Fruit fly (Drosophila melanogaster) whole organism, wandering third instar larva: ENCODE results near the gene Pfrx.

Source experiments
- CG32264 ChIP-seq: fragments of 200-800 bp; sonication (Bioruptor generic); optimal IDR thresholded peaks from 2 replicates; lab custom pipeline; 2016; ENCODE audit warnings: missing biosample characterization, missing genetic modification characterization
- Dif ChIP-seq: fragments of 200-275, 200-300 bp; sonication (Bioruptor generic); optimal IDR thresholded peaks from 2 replicates; lab custom pipeline; 2018; ENCODE audit warnings: missing biosample characterization, missing genetic modification characterization; ENCODE audit not compliant: partially characterized antibody
- Hnf4 ChIP-seq: fragments of 200-800 bp; sonication (Bioruptor generic); optimal IDR thresholded peaks from 2 replicates; lab custom pipeline; 2016; ENCODE audit warnings: missing biosample characterization, mild to moderate bottlenecking, missing genetic modification characterization
- Vsx2 ChIP-seq: fragments of 200-300, 225-300 bp; sonication (Bioruptor generic); optimal IDR thresholded peaks from 2 replicates; lab custom pipeline; 2018; ENCODE audit warnings: missing biosample characterization, missing genetic modification characterization; ENCODE audit not compliant: partially characterized antibody
- dsf ChIP-seq: sonication (Bioruptor generic); optimal IDR thresholded peaks from 2 replicates; lab custom pipeline; 2016; ENCODE audit warnings: missing biosample characterization, missing genetic modification characterization, borderline replicate concordance
- pan ChIP-seq: fragments of >200 bp; optimal IDR thresholded peaks from 2 replicates; lab custom pipeline; 2017
- psq ChIP-seq: fragments of 200-800 bp; sonication (Bioruptor generic); optimal IDR thresholded peaks from 3 replicates; lab custom pipeline; 2017; ENCODE audit warnings: missing biosample characterization, mild to moderate bottlenecking, missing genetic modification characterization, moderate library complexity
- sv ChIP-seq: fragments of 200-800 bp; sonication (Bioruptor generic); optimal IDR thresholded peaks from 3 replicates; lab custom pipeline; 2016; ENCODE audit warnings: missing biosample characterization, missing genetic modification characterization
- usp ChIP-seq: fragments of >200 bp; optimal IDR thresholded peaks from 2 replicates; lab custom pipeline; 2017; ENCODE audit warnings: missing biosample characterization, missing genetic modification characterization

DNA sequence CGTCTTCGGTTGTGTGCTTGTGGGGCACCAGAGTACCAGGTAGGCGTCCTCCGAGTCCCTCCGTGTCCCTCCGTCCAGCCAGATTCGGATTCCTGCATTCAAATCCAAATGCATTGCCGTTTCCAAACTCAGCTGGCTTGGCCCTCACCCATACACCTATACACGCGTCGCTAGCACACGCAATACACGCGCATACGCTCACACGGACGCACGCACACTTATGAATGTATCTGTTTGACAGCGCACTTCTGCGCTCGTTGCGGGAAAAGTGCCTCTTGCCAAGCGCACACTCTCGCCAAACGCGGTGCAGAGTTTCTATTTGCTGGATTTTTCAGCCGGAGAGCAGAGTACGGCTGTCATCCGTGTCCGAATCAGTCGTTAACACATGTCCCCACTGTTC, 27.3 kb downstream of the Pfrx start:
- TF ChIP-seq usp (no peak), Vsx2 (GFP tag; lab: Kevin White, UChicago) (no peak), Dif (no peak), sv (GFP tag; lab: Kevin White, UChicago) (no peak), pan (lab: Kevin White, UChicago) (no peak), psq (GFP tag; lab: Kevin White, UChicago) (no peak), CG32264 (GFP tag; lab: Kevin White, UChicago) (no peak), dsf (GFP tag; lab: Kevin White, UChicago) (no peak), Hnf4 (GFP tag; lab: Kevin White, UChicago) (no peak)
